Fruit fly (Drosophila melanogaster): ENCODE data around the gene CG9970.

DNA sequence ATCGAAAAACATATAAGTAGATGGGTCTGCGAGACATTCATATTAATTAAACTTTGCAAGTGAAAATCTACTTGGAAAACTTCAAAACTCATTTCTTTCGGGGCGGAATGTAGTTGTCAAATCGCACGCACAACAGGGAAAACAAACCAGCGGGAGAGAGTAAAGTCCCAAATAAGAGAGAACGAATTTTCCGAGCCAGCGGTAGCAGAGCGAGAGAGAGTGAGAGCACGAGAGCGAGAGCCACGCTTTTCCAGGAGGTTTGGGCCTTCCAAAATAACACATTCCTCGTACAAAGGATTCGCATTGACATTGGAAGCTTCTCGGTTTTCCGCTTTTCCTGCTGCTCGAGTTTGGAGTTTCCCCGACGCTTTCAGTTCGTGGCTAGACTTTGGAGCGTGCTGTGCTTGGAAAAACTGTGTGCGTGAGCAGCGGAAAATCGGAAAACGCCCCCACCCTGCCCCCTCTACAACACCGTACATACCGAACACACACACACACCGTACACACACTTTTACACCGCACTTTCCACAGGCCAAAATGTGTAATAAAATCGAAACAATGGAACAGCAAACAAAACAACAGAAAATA lies 20.0 kb downstream of the CG9970 start:
- no peak for TF ChIP-seq CG8478 (optimal IDR thresholded peaks at IDR 0.05)
- no peak for TF ChIP-seq CTCF (optimal IDR thresholded peaks at IDR 0.05)

Measured in S2 (cell line).